Worm (Caenorhabditis elegans) whole organism, midembryonic: ENCODE data around the gene C54D10.3.

Experiments
- T22C8.4 ChIP-seq: fragments of 200-800 bp; sonication (Bioruptor generic); IDR thresholded peaks from 2 replicates; pipeline ENCODE4 v1.3.6; 2022; ENCODE audit warnings: missing genetic modification characterization, missing compliant biosample characterization
- flt-1 ChIP-seq: fragments of 200-800 bp; sonication (Bioruptor generic); IDR thresholded peaks from 2 replicates; pipeline ENCODE4 v1.3.6; 2022; ENCODE audit warnings: missing genetic modification characterization, missing compliant biosample characterization
- klf-2 ChIP-seq: fragments of 200-800 bp; sonication (Bioruptor generic); conservative IDR thresholded peaks from 2 replicates; pipeline ENCODE4 v1.3.6; 2022; ENCODE audit warnings: missing genetic modification reagents, missing genetic modification characterization, missing compliant biosample characterization
- med-1 ChIP-seq: sonication (generic microtip); optimal IDR thresholded peaks from 2 replicates; lab custom pipeline; 2017; ENCODE audit warnings: missing genetic modification characterization, mild to moderate bottlenecking, missing compliant biosample characterization, antibody characterized with exemption, missing genetic modification reagents; ENCODE audit not compliant: insufficient read depth
- ref-1 ChIP-seq: fragments of 200-800 bp; sonication (Bioruptor generic); conservative IDR thresholded peaks from 2 replicates; pipeline ENCODE4 v1.3.6; 2022; ENCODE audit warnings: missing genetic modification reagents, missing genetic modification characterization, missing compliant biosample characterization
- ztf-29 ChIP-seq: fragments of 200-800 bp; sonication (Bioruptor generic); IDR thresholded peaks from 2 replicates; pipeline ENCODE4 v1.3.6; 2022; ENCODE audit warnings: missing genetic modification reagents, missing genetic modification characterization, missing compliant biosample characterization

DNA sequence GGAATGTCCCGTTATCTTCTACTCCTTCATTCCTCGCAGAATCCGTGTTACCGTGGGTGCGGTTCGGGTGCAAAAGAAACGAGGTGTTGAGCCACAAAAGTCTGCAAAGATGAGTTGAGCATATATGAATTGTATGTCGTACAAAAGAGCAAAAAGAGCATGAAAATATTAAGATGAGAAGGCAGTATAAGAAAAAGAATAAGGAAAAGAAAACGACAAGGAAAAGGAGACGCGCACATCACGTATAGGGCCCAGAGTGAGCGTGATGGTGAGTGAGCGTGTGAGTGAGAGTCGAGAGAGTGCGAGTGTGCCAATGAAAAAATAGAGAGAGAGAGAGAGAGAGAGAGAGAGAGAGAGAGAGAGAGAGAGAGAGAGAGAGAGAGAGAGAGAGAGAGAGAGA is 44.5 kb downstream of the C54D10.3 start, which contains the start of gene egl-10:
- TF ChIP-seq ref-1 (GFP tag; lab: Robert Waterston, UW) (no peak), ztf-29 (GFP tag; lab: Robert Waterston, UW) (no peak), T22C8.4 (GFP tag; lab: Robert Waterston, UW) (no peak), med-1 (no peak), klf-2 (GFP tag; lab: Robert Waterston, UW) (no peak), flt-1 (GFP tag; lab: Robert Waterston, UW) (no peak)
